Worm (Caenorhabditis elegans): Measurements from ENCODE around the gene T21C12.4.

T21C12.4 gene

ce11 chrIII:10534191-10534590, 23.6 kb downstream of the T21C12.4 start (continued):
- TF ChIP-seq vab-7 (GFP tag; IDR thresholded peaks at IDR 0.05) (no peak), pha-4 (GFP tag; IDR thresholded peaks at IDR 0.05) (0 out of 2 replicates have a peak, but pooled peaks have one; percentile 46), pha-4 (tag; optimal IDR thresholded peaks at IDR 0.05) (no peak), nhr-42 (GFP tag; IDR thresholded peaks at IDR 0.05) (peak; percentile 57; the same call in 1 of the 2 replicates), mdt-29 (GFP tag; IDR thresholded peaks at IDR 0.05) (peak; percentile 69), mxl-3 (GFP tag; optimal IDR thresholded peaks at IDR 0.05) (peak; percentile 98), lim-7 (GFP tag; IDR thresholded peaks at IDR 0.05) (no peak), dve-1 (tag; optimal IDR thresholded peaks at IDR 0.05; ENCODE audit: insufficient read depth) (peak; percentile 70), tra-1 (GFP tag; IDR thresholded peaks at IDR 0.05) (peak; percentile 82), nhr-48 (tag; optimal IDR thresholded peaks at IDR 0.05) (peak; percentile 45), mxl-2 (GFP tag; conservative IDR thresholded peaks at IDR 0.05) (peak; percentile 73), ZK546.5 (tag; optimal IDR thresholded peaks at IDR 0.05) (no peak), lsy-2 (tag; optimal IDR thresholded peaks at IDR 0.05) (no peak), Y75B8A.6 (GFP tag; IDR thresholded peaks at IDR 0.05) (no peak), madf-9 (GFP tag; conservative IDR thresholded peaks at IDR 0.05) (peak; percentile 52; the same call in 1 of the 2 replicates), nhr-10 (tag; optimal IDR thresholded peaks at IDR 0.05) (peak; percentile 12), nhr-77 (tag; optimal IDR thresholded peaks at IDR 0.05) (peak; percentile 28), fos-1 (tag; optimal IDR thresholded peaks at IDR 0.05) (no peak), hlh-30 (tag; optimal IDR thresholded peaks at IDR 0.05; ENCODE audit: insufficient read depth) (peak; percentile 80)

- TF ChIP-seq unc-39 (tag; optimal IDR thresholded peaks at IDR 0.05) (no peak), F44E2.7 (GFP tag; IDR thresholded peaks at IDR 0.05) (no peak), dpl-1 (GFP tag; optimal IDR thresholded peaks at IDR 0.05) (peak; percentile 28), rbr-2 (tag; optimal IDR thresholded peaks at IDR 0.05) (peak; percentile 7), egl-43 (GFP tag; IDR thresholded peaks at IDR 0.05) (no peak), lin-38 (GFP tag; IDR thresholded peaks at IDR 0.05) (0 out of 2 replicates have a peak, but pooled peaks have one; percentile 8), T26A8.4 (GFP tag; IDR thresholded peaks at IDR 0.05) (0 out of 2 replicates have a peak, but pooled peaks have one; percentile 33), hif-1 (tag; optimal IDR thresholded peaks at IDR 0.05) (peak in 1 of 2 experiments; percentile 84), ceh-20 (GFP tag; IDR thresholded peaks at IDR 0.05) (0 out of 2 replicates have a peak, but pooled peaks have one; percentile 17), dve-1 (tag; optimal IDR thresholded peaks at IDR 0.05; ENCODE audit: insufficient read depth) (peak; percentile 86), aly-2 (tag; optimal IDR thresholded peaks at IDR 0.05) (no peak), mdl-1 (tag; optimal IDR thresholded peaks at IDR 0.05) (peak; percentile 10 to 85), jun-1 (tag; optimal IDR thresholded peaks at IDR 0.05) (peak; percentile 55), pqm-1 (tag; optimal IDR thresholded peaks at IDR 0.05) (peak; percentile 97), mxl-3 (GFP tag; optimal IDR thresholded peaks at IDR 0.05) (peak; percentile 87), mep-1 (tag; optimal IDR thresholded peaks at IDR 0.05) (peak; percentile 55), lin-13 (GFP tag; optimal IDR thresholded peaks at IDR 0.05) (peak; percentile 71), lin-1 (GFP tag; IDR thresholded peaks at IDR 0.05) (peak; percentile 76), dmd-6 (GFP tag; IDR thresholded peaks at IDR 0.05) (peak; percentile 94), mdt-29 (GFP tag; IDR thresholded peaks at IDR 0.05) (0 out of 2 replicates have a peak, but pooled peaks have one; percentile 40), Y105C5A.15 (GFP tag; IDR thresholded peaks at IDR 0.05) (no peak), daf-12 (tag; optimal IDR thresholded peaks at IDR 0.05) (no peak), saeg-2 (GFP tag; IDR thresholded peaks at IDR 0.05) (no peak), R02D3.7 (tag; optimal IDR thresholded peaks at IDR 0.05) (no peak), nhr-77 (tag; optimal IDR thresholded peaks at IDR 0.05) (peak; percentile 80), F37D6.2 (tag; optimal IDR thresholded peaks at IDR 0.05) (no peak), php-3 (GFP tag; IDR thresholded peaks at IDR 0.05) (peak; percentile 48), nhr-48 (tag; optimal IDR thresholded peaks at IDR 0.05) (peak; percentile 69), hlh-30 (tag; optimal IDR thresholded peaks at IDR 0.05; ENCODE audit: insufficient read depth) (peak; percentile 85), skn-1 (tag; optimal IDR thresholded peaks at IDR 0.05) (no peak), nhr-28 (tag; optimal IDR thresholded peaks at IDR 0.05) (peak; percentile 94), zfp-3 (GFP tag; conservative IDR thresholded peaks at IDR 0.05) (no peak), set-16 (GFP tag; IDR thresholded peaks at IDR 0.05) (no peak), fos-1 (tag; optimal IDR thresholded peaks at IDR 0.05) (no peak), zfp-2 (tag; optimal IDR thresholded peaks at IDR 0.05) (no peak), hlh-11 (tag; optimal IDR thresholded peaks at IDR 0.05) (peak; percentile 94), nhr-41 (GFP tag; IDR thresholded peaks at IDR 0.05) (peak; percentile 11; the same call in 1 of the 2 replicates)
Observed at ce11 chrIII:10533310-10533709, 24.5 kb downstream of the T21C12.4 start.
